Fruit fly (Drosophila melanogaster): ENCODE data around the gene CG10418.

dm6 chr3L:12363729-12364128 is 27.3 kb downstream of the CG10418 start:
- no peak for TF ChIP-seq pdm3 (GFP tag; optimal IDR thresholded peaks at IDR 0.05)
- no peak for TF ChIP-seq OdsH (GFP tag; optimal IDR thresholded peaks at IDR 0.05)
- TF ChIP-seq Sox102F (GFP tag; optimal IDR thresholded peaks at IDR 0.05): no peak
- TF ChIP-seq Gug (GFP tag; IDR thresholded peaks at IDR 0.05): no peak
- no peak for TF ChIP-seq CG8319 (GFP tag; optimal IDR thresholded peaks at IDR 0.05)
- TF ChIP-seq CG6808 (GFP tag; optimal IDR thresholded peaks at IDR 0.05): no peak
- TF ChIP-seq Smox (GFP tag; optimal IDR thresholded peaks at IDR 0.05): no peak
- TF ChIP-seq Hr39 (GFP tag; optimal IDR thresholded peaks at IDR 0.05): no peak
- no peak for TF ChIP-seq CG3032 (tag; optimal IDR thresholded peaks at IDR 0.05)
- no peak for TF ChIP-seq Blimp-1 (GFP tag; optimal IDR thresholded peaks at IDR 0.05)
- TF ChIP-seq CG8632 (GFP tag; optimal IDR thresholded peaks at IDR 0.05): no peak

Data from whole organism, prepupa.